Fruit fly (Drosophila melanogaster) whole organism, embryonic: Measurements from ENCODE around the gene CG32260.

ENCODE experiments used
- Ada2b ChIP-seq: fragments of 200-800 bp; sonication (Bioruptor generic); IDR thresholded peaks from 2 replicates; pipeline ENCODE4 v1.3.6; 2022; ENCODE audit warnings: missing biosample characterization, missing genetic modification characterization
- BtbVII ChIP-seq: fragments of 200-800 bp; sonication (Bioruptor generic); optimal IDR thresholded peaks from 3 replicates; lab custom pipeline; 2017; ENCODE audit warnings: missing biosample characterization, mild to moderate bottlenecking, missing genetic modification characterization
- CG10565 ChIP-seq: fragments of 200-800 bp; sonication (Bioruptor generic); optimal IDR thresholded peaks from 3 replicates; lab custom pipeline; 2016; ENCODE audit warnings: missing biosample characterization, mild to moderate bottlenecking, missing genetic modification characterization
- CG10654 ChIP-seq: fragments of 200-800 bp; sonication (Bioruptor generic); optimal IDR thresholded peaks from 2 replicates; lab custom pipeline; 2016; ENCODE audit warnings: missing biosample characterization, missing genetic modification characterization
- CG10959 ChIP-seq: fragments of 200-800 bp; sonication (Bioruptor generic); IDR thresholded peaks from 2 replicates; pipeline ENCODE4 v1.3.6; 2022; ENCODE audit warnings: missing biosample characterization, missing genetic modification characterization
- CG12236 ChIP-seq: fragments of 200-800 bp; sonication (Bioruptor generic); optimal IDR thresholded peaks from 2 replicates; lab custom pipeline; 2016; ENCODE audit warnings: missing biosample characterization, missing genetic modification characterization
- CG1233 ChIP-seq: fragments of 200-800 bp; sonication (Bioruptor generic); optimal IDR thresholded peaks from 4 replicates; lab custom pipeline; 2018; ENCODE audit warnings: missing biosample characterization, mild to moderate bottlenecking, missing genetic modification characterization
- CG12744 ChIP-seq: fragments of 200-800 bp; sonication (Bioruptor generic); optimal IDR thresholded peaks from 2 replicates; lab custom pipeline; 2016; ENCODE audit warnings: missing biosample characterization, missing genetic modification characterization
- CG13287 ChIP-seq: fragments of 200-800 bp; sonication (Bioruptor generic); IDR thresholded peaks from 2 replicates; pipeline ENCODE4 v1.3.6; 2022; ENCODE audit warnings: missing biosample characterization, missing genetic modification characterization; ENCODE audit not compliant: partially characterized antibody
- CG2120 ChIP-seq: fragments of 200-800 bp; sonication (Bioruptor generic); optimal IDR thresholded peaks from 3 replicates; lab custom pipeline; 2016; ENCODE audit warnings: missing biosample characterization, missing genetic modification characterization
- CG31365 ChIP-seq: fragments of 200-800 bp; sonication (Bioruptor generic); optimal IDR thresholded peaks from 2 replicates; lab custom pipeline; 2018; ENCODE audit warnings: missing biosample characterization, mild to moderate bottlenecking, missing genetic modification characterization
- CG34422 ChIP-seq: fragments of 200-800 bp; sonication (Bioruptor generic); IDR thresholded peaks from 3 replicates; pipeline ENCODE4 v1.3.6; 2022; ENCODE audit warnings: missing biosample characterization, missing genetic modification characterization
- CG4617 ChIP-seq: fragments of 200-800 bp; sonication (Bioruptor generic); optimal IDR thresholded peaks from 3 replicates; lab custom pipeline; 2016; ENCODE audit warnings: missing biosample characterization, missing genetic modification characterization, borderline replicate concordance
- CG6254 ChIP-seq: fragments of 200-800 bp; sonication (Bioruptor generic); optimal IDR thresholded peaks from 3 replicates; lab custom pipeline; 2017; ENCODE audit warnings: mild to moderate bottlenecking, missing biosample characterization, missing genetic modification reagents, missing genetic modification characterization
- CG6854 ChIP-seq: fragments of 200-800 bp; sonication (Bioruptor generic); optimal IDR thresholded peaks from 3 replicates; lab custom pipeline; 2017; ENCODE audit warnings: missing biosample characterization, mild to moderate bottlenecking, missing genetic modification characterization
- CG8290 ChIP-seq, 3 experiments: fragments of 200-800 bp; sonication (Bioruptor generic); optimal IDR thresholded peaks; 2 replicates each; lab custom pipeline; 2016 to 2019; ENCODE audit warnings: missing biosample characterization in 3 of 3, missing genetic modification characterization in 3 of 3, mild to moderate bottlenecking in 2 of 3, moderate library complexity in 1 of 3
- CG8478 ChIP-seq: fragments of >200 bp; optimal IDR thresholded peaks from 2 replicates; lab custom pipeline; 2018
- CG9437 ChIP-seq: fragments of 200-800 bp; sonication (Bioruptor generic); optimal IDR thresholded peaks from 2 replicates; lab custom pipeline; 2018; ENCODE audit warnings: missing biosample characterization, mild to moderate bottlenecking, missing genetic modification characterization
- CG9817 ChIP-seq: fragments of 200-800 bp; sonication (Bioruptor generic); optimal IDR thresholded peaks from 2 replicates; lab custom pipeline; 2018; ENCODE audit warnings: missing biosample characterization, mild to moderate bottlenecking, missing genetic modification characterization, moderate library complexity
- Dek ChIP-seq: fragments of 200-800 bp; sonication (Bioruptor generic); optimal IDR thresholded peaks from 3 replicates; lab custom pipeline; 2019; ENCODE audit warnings: missing biosample characterization, mild to moderate bottlenecking, missing genetic modification characterization, moderate library complexity
- Dfd ChIP-seq, 2 experiments: fragments of >200 bp; optimal IDR thresholded peaks; 2 replicates each; lab custom pipeline; 2017; ENCODE audit warnings: missing biosample characterization in 2 of 2, missing genetic modification characterization in 2 of 2
- ERR ChIP-seq: fragments of 200-800 bp; sonication (Bioruptor generic); optimal IDR thresholded peaks from 2 replicates; lab custom pipeline; 2016; ENCODE audit warnings: missing biosample characterization, missing genetic modification characterization
- Fer1 ChIP-seq: fragments of 200-800 bp; sonication (Bioruptor generic); optimal IDR thresholded peaks from 2 replicates; lab custom pipeline; 2017; ENCODE audit warnings: missing biosample characterization, mild to moderate bottlenecking, missing genetic modification characterization
- HHEX ChIP-seq: fragments of 200-800 bp; sonication (Bioruptor generic); optimal IDR thresholded peaks from 3 replicates; lab custom pipeline; 2017; ENCODE audit warnings: missing biosample characterization, mild to moderate bottlenecking, missing genetic modification characterization, missing genetic modification reagents
- Hand ChIP-seq: fragments of 200-800 bp; sonication (Bioruptor generic); optimal IDR thresholded peaks from 2 replicates; lab custom pipeline; 2017; ENCODE audit warnings: mild to moderate bottlenecking, missing biosample characterization, missing genetic modification reagents, missing genetic modification characterization
- Jarid2 ChIP-seq: fragments of 200-800 bp; sonication (Bioruptor generic); optimal IDR thresholded peaks from 3 replicates; lab custom pipeline; 2017; ENCODE audit warnings: mild to moderate bottlenecking, missing biosample characterization, missing genetic modification reagents, missing genetic modification characterization
- Lhr ChIP-seq: fragments of 200-800 bp; sonication (Bioruptor generic); optimal IDR thresholded peaks from 3 replicates; lab custom pipeline; 2017; ENCODE audit warnings: mild to moderate bottlenecking, missing biosample characterization, missing genetic modification reagents, missing genetic modification characterization
- NC2β ChIP-seq: fragments of 200-800 bp; sonication (Bioruptor generic); optimal IDR thresholded peaks from 2 replicates; lab custom pipeline; 2016; ENCODE audit warnings: missing biosample characterization, missing genetic modification characterization
- Oaz ChIP-seq: fragments of 200-800 bp; sonication (Bioruptor generic); IDR thresholded peaks from 2 replicates; pipeline ENCODE4 v1.3.6; 2022; ENCODE audit warnings: missing biosample characterization, missing genetic modification characterization
- Scr ChIP-seq: fragments of 200-800 bp; sonication (Bioruptor generic); IDR thresholded peaks from 2 replicates; pipeline ENCODE4 v1.3.6; 2022; ENCODE audit warnings: missing biosample characterization, missing genetic modification characterization; ENCODE audit not compliant: partially characterized antibody
- Spps ChIP-seq: fragments of 200-800 bp; sonication (Bioruptor generic); optimal IDR thresholded peaks from 2 replicates; lab custom pipeline; 2018; ENCODE audit warnings: missing biosample characterization, mild to moderate bottlenecking, missing genetic modification characterization
- Stat92E ChIP-seq, 3 experiments: fragments of >200 bp in 2 of 3; fragments of 200-800 bp in 1 of 3; sonication (Bioruptor generic) in 1 of 3; optimal IDR thresholded peaks; 2 replicates each; lab custom pipeline; 2017 to 2019; ENCODE audit warnings: missing biosample characterization in 3 of 3, missing genetic modification characterization in 3 of 3, mild to moderate bottlenecking in 1 of 3, moderate library complexity in 1 of 3
- cas ChIP-seq: fragments of 200-800 bp; sonication (Bioruptor generic); IDR thresholded peaks from 2 replicates; pipeline ENCODE4 v1.3.6; 2022; ENCODE audit warnings: missing biosample characterization, missing genetic modification characterization
- ci ChIP-seq: fragments of 200-800 bp; sonication (Bioruptor generic); IDR thresholded peaks from 3 replicates; pipeline ENCODE4 v1.3.6; 2022; ENCODE audit warnings: missing biosample characterization, missing genetic modification characterization
- dan ChIP-seq: fragments of 200-800 bp; sonication (Bioruptor generic); IDR thresholded peaks from 2 replicates; pipeline ENCODE4 v1.3.6; 2022; ENCODE audit warnings: missing biosample characterization, missing genetic modification characterization
- eve ChIP-seq, 2 experiments: fragments of >200 bp; optimal IDR thresholded peaks; 2 replicates each; lab custom pipeline; 2017; ENCODE audit warnings: missing biosample characterization in 2 of 2, missing genetic modification characterization in 2 of 2
- jumu ChIP-seq: fragments of 200-800 bp; sonication (Bioruptor generic); optimal IDR thresholded peaks from 3 replicates; lab custom pipeline; 2016; ENCODE audit warnings: missing biosample characterization, missing genetic modification characterization
- klu ChIP-seq: fragments of 200-800 bp; sonication (Bioruptor generic); IDR thresholded peaks from 2 replicates; pipeline ENCODE4 v1.3.6; 2022; ENCODE audit warnings: missing biosample characterization, missing genetic modification characterization
- kni ChIP-seq: fragments of 200-800 bp; sonication (Bioruptor generic); optimal IDR thresholded peaks from 3 replicates; lab custom pipeline; 2017; ENCODE audit warnings: mild to moderate bottlenecking, missing biosample characterization, missing genetic modification reagents, missing genetic modification characterization
- mam ChIP-seq: fragments of 200-800 bp; sonication (Bioruptor generic); optimal IDR thresholded peaks from 3 replicates; lab custom pipeline; 2016; ENCODE audit warnings: missing biosample characterization, missing genetic modification characterization
- nerfin-1 ChIP-seq: fragments of 200-800 bp; sonication (Bioruptor generic); optimal IDR thresholded peaks from 3 replicates; lab custom pipeline; 2019; ENCODE audit warnings: missing biosample characterization, mild to moderate bottlenecking, missing genetic modification characterization, moderate library complexity
- odd ChIP-seq: fragments of 200-800 bp; sonication (Bioruptor generic); optimal IDR thresholded peaks from 2 replicates; lab custom pipeline; 2017; ENCODE audit warnings: missing biosample characterization, mild to moderate bottlenecking, missing genetic modification characterization
- pum ChIP-seq: fragments of 200-800 bp; sonication (Bioruptor generic); optimal IDR thresholded peaks from 2 replicates; lab custom pipeline; 2016; ENCODE audit warnings: missing biosample characterization, missing genetic modification characterization
- scrt ChIP-seq: fragments of 200-800 bp; sonication (Bioruptor generic); optimal IDR thresholded peaks from 2 replicates; lab custom pipeline; 2018; ENCODE audit warnings: missing biosample characterization, mild to moderate bottlenecking, missing genetic modification characterization, moderate library complexity
- sim ChIP-seq: fragments of 200-800 bp; sonication (Bioruptor generic); IDR thresholded peaks from 2 replicates; pipeline ENCODE4 v1.3.6; 2022; ENCODE audit warnings: missing biosample characterization, missing genetic modification characterization
- sqz ChIP-seq: fragments of 200-800 bp; sonication (Bioruptor generic); optimal IDR thresholded peaks from 3 replicates; lab custom pipeline; 2018; ENCODE audit warnings: missing biosample characterization, mild to moderate bottlenecking, missing genetic modification characterization
- ttk ChIP-seq: fragments of 200-800 bp; sonication (Bioruptor generic); IDR thresholded peaks from 2 replicates; pipeline ENCODE4 v2.1.2; 2022; ENCODE audit warnings: missing biosample characterization, missing genetic modification characterization
- vvl ChIP-seq: fragments of 200-800 bp; sonication (Bioruptor generic); IDR thresholded peaks from 2 replicates; pipeline ENCODE4 v1.3.6; 2022; ENCODE audit warnings: missing biosample characterization, missing genetic modification characterization
- wdn ChIP-seq: fragments of 200-800 bp; sonication (Bioruptor generic); IDR thresholded peaks from 2 replicates; pipeline ENCODE4 v1.3.6; 2022; ENCODE audit warnings: missing biosample characterization, missing genetic modification characterization

The CG32260 gene

dm6 chr3L:4108844-4109494, 33.2 kb upstream of the CG32260 start (continued):
- TF ChIP-seq wdn, result peak; percentile 63
- no peak for TF ChIP-seq ERR (GFP tag; lab: Kevin White, UChicago)
- TF ChIP-seq dan, result 0 out of 2 replicates have a peak, but pooled peaks have one; percentile 17
- TF ChIP-seq sim, result peak; percentile 71
- TF ChIP-seq CG6254 (GFP tag; lab: Kevin White, UChicago), result peak; percentile 64
- TF ChIP-seq CG12744 (GFP tag; lab: Kevin White, UChicago), result peak; percentile 31
- peak; percentile 40 for TF ChIP-seq scrt (GFP tag; lab: Kevin White, UChicago)
- TF ChIP-seq CG4617 (GFP tag; lab: Kevin White, UChicago), result peak; percentile 0
- TF ChIP-seq Stat92E (GFP tag; optimal IDR thresholded peaks at IDR 0.05; lab: Kevin White, UChicago), result peak in 1 of 3 experiments; percentile 89
- peak; percentile 80 for TF ChIP-seq CG1233 (GFP tag; lab: Kevin White, UChicago)
- peak; percentile 84 for TF ChIP-seq CG2120 (GFP tag; lab: Kevin White, UChicago)
- peak; percentile 54 for TF ChIP-seq Jarid2 (GFP tag; lab: Kevin White, UChicago)
- peak; percentile 46 for TF ChIP-seq CG9817
- peak; percentile 66 for TF ChIP-seq vvl
- peak; percentile 36 for TF ChIP-seq CG12236 (GFP tag; lab: Kevin White, UChicago)
- TF ChIP-seq klu, result 0 out of 2 replicates have a peak, but pooled peaks have one; percentile 12
- no peak for TF ChIP-seq Scr (GFP tag; lab: Robert Waterston, UW)
- no peak for TF ChIP-seq CG34422 (GFP tag; lab: Robert Waterston, UW)
- no peak for TF ChIP-seq CG8478 (lab: Kevin White, UChicago)
- peak; percentile 74 for TF ChIP-seq odd (GFP tag; lab: Kevin White, UChicago)
- peak; percentile 53 for TF ChIP-seq ttk
- peak; percentile 47 for TF ChIP-seq NC2β (GFP tag; lab: Kevin White, UChicago)
- no peak for TF ChIP-seq CG13287 (GFP tag; lab: Robert Waterston, UW)
- no peak for TF ChIP-seq kni (GFP tag; lab: Kevin White, UChicago)
- no peak for TF ChIP-seq CG10959 (GFP tag; lab: Robert Waterston, UW)
- 0 out of 2 replicates have a peak, but pooled peaks have one; percentile 5 for TF ChIP-seq cas (GFP tag; lab: Robert Waterston, UW)
- no peak for TF ChIP-seq Dfd (GFP tag; optimal IDR thresholded peaks at IDR 0.05; lab: Kevin White, UChicago)
- peak; percentile 64 for TF ChIP-seq Dek (tag; lab: Kevin White, UChicago)
- peak; percentile 28 for TF ChIP-seq Spps
- peak; percentile 71 for TF ChIP-seq mam
- TF ChIP-seq Oaz (GFP tag; lab: Robert Waterston, UW), result no peak
- peak; percentile 78 for TF ChIP-seq BtbVII (GFP tag; lab: Kevin White, UChicago)
- TF ChIP-seq jumu (GFP tag; lab: Kevin White, UChicago), result no peak
- TF ChIP-seq nerfin-1 (tag; lab: Kevin White, UChicago), result peak; percentile 61
- peak; percentile 62 for TF ChIP-seq pum (GFP tag; lab: Kevin White, UChicago)
- peak; percentile 32 for TF ChIP-seq CG31365 (tag; lab: Kevin White, UChicago)
- TF ChIP-seq CG8290 (GFP tag; optimal IDR thresholded peaks at IDR 0.05; lab: Kevin White, UChicago), result peak; percentile 64
- peak in 1 of 2 experiments; percentile 50 for TF ChIP-seq CG8290 (tag; optimal IDR thresholded peaks at IDR 0.05; lab: Kevin White, UChicago)
- peak; percentile 55 for TF ChIP-seq Ada2b (GFP tag; lab: Robert Waterston, UW)
- peak; percentile 37 for TF ChIP-seq Lhr
- TF ChIP-seq CG6854, result peak; percentile 5
- peak; percentile 74 for TF ChIP-seq CG9437 (GFP tag; lab: Kevin White, UChicago)
- no peak for TF ChIP-seq eve (GFP tag; optimal IDR thresholded peaks at IDR 0.05; lab: Kevin White, UChicago)
- peak; percentile 49 for TF ChIP-seq CG10654 (GFP tag; lab: Kevin White, UChicago)
- peak; percentile 78 for TF ChIP-seq ci
- peak; percentile 80 for TF ChIP-seq Fer1 (GFP tag; lab: Kevin White, UChicago)
- peak; percentile 53 for TF ChIP-seq Hand (GFP tag; lab: Kevin White, UChicago)
- peak; percentile 2 for TF ChIP-seq CG10565
- peak; percentile 79 for TF ChIP-seq HHEX (GFP tag; lab: Kevin White, UChicago)
- TF ChIP-seq sqz (GFP tag; lab: Kevin White, UChicago), result peak; percentile 57
